Worm (Caenorhabditis elegans): ENCODE results near the gene nduv-3.

Gene nduv-3

DNA sequence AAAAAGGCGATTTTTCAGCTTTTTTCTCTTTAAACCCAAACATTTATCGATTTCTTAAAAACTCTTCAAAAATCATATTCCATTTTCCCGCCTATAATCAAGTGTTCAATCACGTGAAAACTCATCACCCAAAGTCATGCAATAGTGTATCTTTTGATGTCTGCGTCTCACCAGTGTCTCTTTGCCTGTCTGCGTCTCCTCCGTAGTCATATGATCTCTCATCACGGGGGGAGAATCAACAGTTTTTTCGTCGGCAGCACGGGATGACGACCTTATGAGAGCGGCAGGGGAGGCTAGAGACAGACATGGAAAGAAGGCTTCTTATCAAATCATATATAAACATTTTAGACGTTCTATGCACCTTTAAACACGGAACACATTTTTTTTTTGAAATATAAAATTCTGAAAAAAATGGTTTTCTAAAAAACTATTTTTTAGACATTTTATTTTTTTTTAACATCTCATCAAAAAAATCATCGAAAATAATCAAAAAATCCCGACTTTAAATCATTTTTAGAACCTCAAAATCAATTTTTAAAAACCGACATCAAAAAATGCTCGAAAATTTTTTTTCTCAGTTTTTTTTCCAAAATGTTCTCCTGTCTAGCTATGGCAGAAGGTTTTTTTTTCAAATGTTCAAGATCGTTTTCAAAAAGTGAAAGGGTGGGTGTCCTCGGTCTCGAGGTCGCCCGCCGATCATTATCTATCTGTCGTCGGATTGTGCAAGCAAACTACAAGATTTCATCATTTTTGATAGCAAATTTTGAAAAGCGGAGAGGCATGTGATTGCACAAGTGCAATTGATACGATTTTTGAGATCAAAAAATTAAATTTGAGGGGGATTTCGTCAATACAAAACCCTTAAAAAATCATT lies 38.9 kb upstream of the nduv-3 start (continued):
- TF ChIP-seq pqm-1 (tag; optimal IDR thresholded peaks at IDR 0.05) (peak; percentile 60), ctbp-1 (GFP tag; IDR thresholded peaks at IDR 0.05) (peak; percentile 92), attf-4 (tag; optimal IDR thresholded peaks at IDR 0.05) (no peak), egl-27 (tag; optimal IDR thresholded peaks at IDR 0.05) (no peak), nhr-41 (GFP tag; IDR thresholded peaks at IDR 0.05) (peak; percentile 90), gei-8 (GFP tag; optimal IDR thresholded peaks at IDR 0.05) (peak; percentile 96), aly-2 (tag; optimal IDR thresholded peaks at IDR 0.05) (no peak), madf-5 (GFP tag; IDR thresholded peaks at IDR 0.05) (peak; percentile 47 to 54; a peak in 1 of 4 replicates), vab-7 (GFP tag; IDR thresholded peaks at IDR 0.05) (peak; percentile 24), tra-1 (GFP tag; IDR thresholded peaks at IDR 0.05) (peak; percentile 99), F26F4.8 (GFP tag; conservative IDR thresholded peaks at IDR 0.05) (no peak), daf-19 (GFP tag; conservative IDR thresholded peaks at IDR 0.05) (no peak), zfp-2 (tag; optimal IDR thresholded peaks at IDR 0.05) (peak; percentile 24), mes-2 (tag; optimal IDR thresholded peaks at IDR 0.05; ENCODE audit: poor library complexity, severe bottlenecking) (peak; percentile 90), php-3 (GFP tag; IDR thresholded peaks at IDR 0.05) (peak; percentile 94), R02D3.7 (tag; optimal IDR thresholded peaks at IDR 0.05) (no peak), lin-29 (GFP tag; IDR thresholded peaks at IDR 0.05) (peak; percentile 88), Y48G9A.11 (GFP tag; IDR thresholded peaks at IDR 0.05) (peak; percentile 51), unc-62 (GFP tag; optimal IDR thresholded peaks at IDR 0.05 in 1 of 2) (peak; percentile 66 to 99), unc-62 (tag; optimal IDR thresholded peaks at IDR 0.05) (no peak), dmd-6 (GFP tag; IDR thresholded peaks at IDR 0.05) (peak; percentile 99), zag-1 (tag; optimal IDR thresholded peaks at IDR 0.05) (no peak)

DNA sequence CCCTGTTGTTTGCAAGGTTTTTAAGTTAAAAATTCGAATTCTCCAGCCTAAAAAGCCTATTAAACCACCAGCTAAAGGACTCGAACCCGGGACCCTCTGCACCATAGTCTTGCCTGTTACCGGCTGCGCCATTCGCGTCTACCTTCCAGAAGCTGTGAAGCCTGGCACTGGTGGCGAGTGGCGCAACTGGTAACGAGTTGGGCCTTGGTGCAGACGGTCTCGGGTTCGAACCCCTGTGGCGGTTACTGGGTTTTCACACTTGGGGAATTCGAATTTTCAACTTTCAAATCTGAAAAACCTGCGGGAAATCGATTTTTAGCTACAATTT lies 38.3 kb upstream of the nduv-3 start:
- TF ChIP-seq ceh-28 (tag; optimal IDR thresholded peaks at IDR 0.05) (no peak), F37D6.2 (tag; optimal IDR thresholded peaks at IDR 0.05) (no peak), ZK546.5 (tag; optimal IDR thresholded peaks at IDR 0.05) (no peak), set-16 (GFP tag; IDR thresholded peaks at IDR 0.05) (peak; percentile 76), pha-4 (GFP tag; IDR thresholded peaks at IDR 0.05) (0 out of 2 replicates have a peak, but pooled peaks have one; percentile 43), pha-4 (tag; optimal IDR thresholded peaks at IDR 0.05) (no peak), lim-7 (GFP tag; IDR thresholded peaks at IDR 0.05) (0 out of 2 replicates have a peak, but pooled peaks have one; percentile 42), dmd-8 (GFP tag; IDR thresholded peaks at IDR 0.05) (peak; percentile 40; the same call in 1 of the 2 replicates), aha-1 (tag) (no peak), zfp-3 (GFP tag; conservative IDR thresholded peaks at IDR 0.05) (0 out of 2 replicates have a peak, but pooled peaks have one; percentile 41), madf-9 (GFP tag; conservative IDR thresholded peaks at IDR 0.05) (peak; percentile 59; the same call in 1 of the 2 replicates), egl-43 (GFP tag; IDR thresholded peaks at IDR 0.05) (peak; percentile 70; the same call in 1 of the 2 replicates), T26A8.4 (GFP tag; IDR thresholded peaks at IDR 0.05) (peak; percentile 62; the same call in 1 of the 2 replicates), D1046.2 (GFP tag; IDR thresholded peaks at IDR 0.05) (0 out of 2 replicates have a peak, but pooled peaks have one; percentile 68), ZK337.2 (GFP tag; IDR thresholded peaks at IDR 0.05) (0 out of 2 replicates have a peak, but pooled peaks have one; percentile 18), tag-97 (GFP tag; IDR thresholded peaks at IDR 0.05) (0 out of 2 replicates have a peak, but pooled peaks have one; percentile 14), nhr-10 (tag; optimal IDR thresholded peaks at IDR 0.05) (no peak), Y48G9A.11 (GFP tag; IDR thresholded peaks at IDR 0.05) (0 out of 2 replicates have a peak, but pooled peaks have one; percentile 65), php-3 (GFP tag; IDR thresholded peaks at IDR 0.05) (0 out of 2 replicates have a peak, but pooled peaks have one; percentile 22), snpc-1.2 (GFP tag; IDR thresholded peaks at IDR 0.05) (peak; percentile 55), zip-2 (tag; optimal IDR thresholded peaks at IDR 0.05) (peak; percentile 4), lin-38 (GFP tag; IDR thresholded peaks at IDR 0.05) (peak; percentile 32), ctbp-1 (GFP tag; IDR thresholded peaks at IDR 0.05) (peak; percentile 43; the same call in 1 of the 2 replicates)

Data from whole organism, L4 larva.